Fruit fly (Drosophila melanogaster) whole organism, embryonic: Measurements from ENCODE around the gene CG11986.

Source experiments
- ATbp ChIP-seq: fragments of 200-800 bp; sonication (Bioruptor generic); optimal IDR thresholded peaks from 2 replicates; lab custom pipeline; 2017; ENCODE audit warnings: missing biosample characterization, mild to moderate bottlenecking, missing genetic modification characterization, missing genetic modification reagents
- CG17186 ChIP-seq: fragments of 200-800 bp; sonication (Bioruptor generic); optimal IDR thresholded peaks from 3 replicates; lab custom pipeline; 2017; ENCODE audit warnings: missing biosample characterization, missing genetic modification reagents, missing genetic modification characterization
- CG30431 ChIP-seq: fragments of 200-800 bp; sonication (Bioruptor generic); optimal IDR thresholded peaks from 2 replicates; lab custom pipeline; 2017; ENCODE audit warnings: missing biosample characterization, missing genetic modification characterization
- CG3995 ChIP-seq: fragments of 200-800 bp; sonication (Bioruptor generic); optimal IDR thresholded peaks from 3 replicates; lab custom pipeline; 2016; ENCODE audit warnings: missing biosample characterization, missing genetic modification characterization
- CG7963 ChIP-seq: fragments of 200-800 bp; sonication (Bioruptor generic); IDR thresholded peaks from 3 replicates; pipeline ENCODE4 v1.3.6; 2022; ENCODE audit warnings: missing biosample characterization, missing genetic modification characterization; ENCODE audit not compliant: partially characterized antibody
- CHES-1-like ChIP-seq: fragments of 200-800 bp; sonication (Bioruptor generic); optimal IDR thresholded peaks from 2 replicates; lab custom pipeline; 2016; ENCODE audit warnings: missing biosample characterization, missing genetic modification characterization
- Dad ChIP-seq: fragments of 200-800 bp; sonication (Bioruptor generic); optimal IDR thresholded peaks from 3 replicates; lab custom pipeline; 2016; ENCODE audit warnings: missing biosample characterization, missing genetic modification characterization
- Lim3 ChIP-seq: fragments of 200-800 bp; sonication (Bioruptor generic); IDR thresholded peaks from 2 replicates; pipeline ENCODE4 v1.3.6; 2022; ENCODE audit warnings: missing biosample characterization, missing genetic modification characterization
- Meics ChIP-seq: fragments of 200-800 bp; sonication (Bioruptor generic); optimal IDR thresholded peaks from 2 replicates; lab custom pipeline; 2017; ENCODE audit warnings: missing biosample characterization, mild to moderate bottlenecking, missing genetic modification characterization
- Opbp ChIP-seq: fragments of 200-800 bp; sonication (Bioruptor generic); IDR thresholded peaks from 3 replicates; pipeline ENCODE4 v1.3.6; 2022; ENCODE audit warnings: missing biosample characterization, missing genetic modification characterization; ENCODE audit not compliant: partially characterized antibody
- Trl ChIP-seq, 3 experiments: fragments of >200 bp in 2 of 3; fragments of 200-800 bp in 1 of 3; sonication (Bioruptor generic) in 1 of 3; optimal IDR thresholded peaks; 2 replicates in 1 of 3; 3 replicates in 2 of 3; lab custom pipeline; 2016 to 2017; ENCODE audit warnings: missing biosample characterization in 1 of 3, missing genetic modification characterization in 1 of 3
- gsb-n ChIP-seq: fragments of 200-800 bp; sonication (Bioruptor generic); optimal IDR thresholded peaks from 3 replicates; lab custom pipeline; 2018; ENCODE audit warnings: missing biosample characterization, mild to moderate bottlenecking, missing genetic modification characterization
- wdn ChIP-seq: fragments of 200-800 bp; sonication (Bioruptor generic); IDR thresholded peaks from 2 replicates; pipeline ENCODE4 v1.3.6; 2022; ENCODE audit warnings: missing biosample characterization, missing genetic modification characterization

- peak; percentile 58; the same call in 2 of the 3 replicates for TF ChIP-seq Opbp (GFP tag; lab: Robert Waterston, UW)
- peak; percentile 64 for TF ChIP-seq CHES-1-like (GFP tag; lab: Kevin White, UChicago)
- no peak for TF ChIP-seq Dad
- no peak for TF ChIP-seq wdn (GFP tag; lab: Robert Waterston, UW)
- TF ChIP-seq CG17186 (GFP tag; lab: Kevin White, UChicago) = peak; percentile 78
- TF ChIP-seq Trl (optimal IDR thresholded peaks at IDR 0.05; lab: Kevin White, UChicago) = no peak
- TF ChIP-seq Trl (GFP tag; optimal IDR thresholded peaks at IDR 0.05; lab: Kevin White, UChicago) = no peak
- no peak for TF ChIP-seq CG30431 (GFP tag; lab: Kevin White, UChicago)
- TF ChIP-seq CG3995 = no peak
- TF ChIP-seq Lim3 (GFP tag; lab: Robert Waterston, UW) = no peak
- no peak for TF ChIP-seq ATbp (GFP tag; lab: Kevin White, UChicago)
- TF ChIP-seq CG7963 (GFP tag; lab: Robert Waterston, UW) = no peak
- TF ChIP-seq gsb-n (tag; lab: Kevin White, UChicago) = no peak
- TF ChIP-seq Meics (GFP tag; lab: Kevin White, UChicago) = no peak
Observed at dm6 chr3R:9019689-9020138, 4.5 kb downstream of the CG11986 start, which contains the start of gene tgo.
